Worm (Caenorhabditis elegans): ENCODE results near the gene cas-1.

DNA sequence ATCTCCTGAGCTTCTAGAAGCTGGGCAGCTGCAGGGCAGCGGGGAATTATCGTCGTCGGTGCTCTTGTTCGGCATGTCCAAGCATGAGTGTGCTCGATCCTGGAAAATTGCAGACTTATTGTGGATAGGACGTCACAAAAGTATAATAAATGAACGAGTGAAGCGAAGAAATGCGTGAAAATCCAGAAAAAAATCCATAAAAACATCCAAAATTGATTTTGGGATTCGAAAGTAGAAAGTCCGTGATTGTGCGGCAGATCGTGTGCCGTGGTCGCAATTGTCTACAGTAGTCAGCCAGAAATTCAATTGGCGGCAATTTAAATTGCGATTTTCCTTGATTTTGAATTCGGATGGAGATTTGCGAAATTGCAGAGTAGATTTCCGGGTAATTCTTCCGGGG, 22.8 kb upstream of the cas-1 start, which contains the start of gene F41G4.7:
- no peak for TF ChIP-seq vab-7 (GFP tag; IDR thresholded peaks at IDR 0.05)
- TF ChIP-seq arid-1 (GFP tag; conservative IDR thresholded peaks at IDR 0.05): no peak
- no peak for TF ChIP-seq ZK546.5 (tag; optimal IDR thresholded peaks at IDR 0.05)
- TF ChIP-seq nhr-237 (tag; optimal IDR thresholded peaks at IDR 0.05): no peak
- no peak for TF ChIP-seq ama-1 (optimal IDR thresholded peaks at IDR 0.05)
- no peak for TF ChIP-seq ces-1 (GFP tag; optimal IDR thresholded peaks at IDR 0.05)
- TF ChIP-seq nhr-28 (tag; optimal IDR thresholded peaks at IDR 0.05): no peak
- TF ChIP-seq egl-27 (tag; optimal IDR thresholded peaks at IDR 0.05): no peak
- TF ChIP-seq ztf-11 (tag; optimal IDR thresholded peaks at IDR 0.05): no peak
